Worm (Caenorhabditis elegans): ENCODE measurements around the gene F38C2.7.

- TF ChIP-seq hpl-2 (GFP tag; optimal IDR thresholded peaks at IDR 0.05) (no peak), fkh-10 (GFP tag; optimal IDR thresholded peaks at IDR 0.05) (no peak), unc-130 (tag; optimal IDR thresholded peaks at IDR 0.05) (no peak), lin-35 (GFP tag; optimal IDR thresholded peaks at IDR 0.05) (no peak), ceh-8 (GFP tag; optimal IDR thresholded peaks at IDR 0.05) (no peak), aha-1 (tag; optimal IDR thresholded peaks at IDR 0.05) (no peak), snpc-4 (tag; optimal IDR thresholded peaks at IDR 0.05) (no peak), lir-3 (tag; optimal IDR thresholded peaks at IDR 0.05; ENCODE audit: poor library complexity) (no peak), swsn-7 (tag; optimal IDR thresholded peaks at IDR 0.05) (no peak), efl-1 (optimal IDR thresholded peaks at IDR 0.05) (no peak), efl-1 (GFP tag; optimal IDR thresholded peaks at IDR 0.05 in 1 of 2) (no peak)
Observed at ce11 chrIV:16254464-16254863, 22.7 kb downstream of the F38C2.7 start, which contains the start of gene hlh-17.

All from whole organism, L1 larva.